Fruit fly (Drosophila melanogaster) whole organism, embryonic: ENCODE measurements around the gene Dis3.

ENCODE experiments used
- CG10979 ChIP-seq: fragments of 200-800 bp; sonication (Bioruptor generic); optimal IDR thresholded peaks from 2 replicates; lab custom pipeline; 2018; ENCODE audit warnings: missing biosample characterization, mild to moderate bottlenecking, missing genetic modification characterization, moderate library complexity
- CG11456 ChIP-seq: fragments of 200-800 bp; sonication (Bioruptor generic); IDR thresholded peaks from 3 replicates; pipeline ENCODE4 v1.3.6; 2022; ENCODE audit warnings: missing biosample characterization, missing genetic modification characterization
- CG11695 ChIP-seq: fragments of 200-800 bp; sonication (Bioruptor generic); IDR thresholded peaks from 3 replicates; pipeline ENCODE4 v1.3.6; 2022; ENCODE audit warnings: missing biosample characterization, missing genetic modification characterization
- CG14014 ChIP-seq: fragments of 200-800 bp; sonication (Bioruptor generic); IDR thresholded peaks from 2 replicates; pipeline ENCODE4 v1.3.6; 2022; ENCODE audit warnings: missing biosample characterization, missing genetic modification characterization
- CG14860 ChIP-seq: fragments of 200-800 bp; sonication (Bioruptor generic); IDR thresholded peaks from 3 replicates; pipeline ENCODE4 v1.3.6; 2022; ENCODE audit warnings: missing biosample characterization, missing genetic modification characterization; ENCODE audit not compliant: partially characterized antibody
- CG15269 ChIP-seq: fragments of 200-800 bp; sonication (Bioruptor generic); optimal IDR thresholded peaks from 2 replicates; lab custom pipeline; 2018; ENCODE audit warnings: missing biosample characterization, mild to moderate bottlenecking, missing genetic modification characterization, moderate library complexity
- CG15601 ChIP-seq: fragments of 200-800 bp; sonication (Bioruptor generic); optimal IDR thresholded peaks from 3 replicates; lab custom pipeline; 2019; ENCODE audit warnings: missing biosample characterization, mild to moderate bottlenecking, missing genetic modification characterization, moderate library complexity
- CG1792 ChIP-seq: fragments of 200-800 bp; sonication (Bioruptor generic); optimal IDR thresholded peaks from 2 replicates; lab custom pipeline; 2016; ENCODE audit warnings: missing biosample characterization, missing genetic modification characterization
- CG6765 ChIP-seq: fragments of 200-800 bp; sonication (Bioruptor generic); optimal IDR thresholded peaks from 3 replicates; lab custom pipeline; 2017; ENCODE audit warnings: missing biosample characterization, mild to moderate bottlenecking, missing genetic modification characterization
- CG7357 ChIP-seq: fragments of 200-800 bp; sonication (Bioruptor generic); IDR thresholded peaks from 3 replicates; pipeline ENCODE4 v1.3.6; 2022; ENCODE audit warnings: missing biosample characterization, missing genetic modification characterization
- CG7372 ChIP-seq: fragments of 200-800 bp; sonication (Bioruptor generic); IDR thresholded peaks from 2 replicates; pipeline ENCODE4 v1.3.6; 2022; ENCODE audit warnings: missing biosample characterization, missing genetic modification characterization
- CG7786 ChIP-seq: fragments of 200-800 bp; sonication (Bioruptor generic); optimal IDR thresholded peaks from 2 replicates; lab custom pipeline; 2016; ENCODE audit warnings: missing biosample characterization, missing genetic modification characterization
- CG8089 ChIP-seq: fragments of 200-800 bp; sonication (Bioruptor generic); optimal IDR thresholded peaks from 3 replicates; lab custom pipeline; 2016; ENCODE audit warnings: missing biosample characterization, missing genetic modification characterization
- CrebB ChIP-seq: fragments of 200-800 bp; sonication (Bioruptor generic); optimal IDR thresholded peaks from 3 replicates; lab custom pipeline; 2018; ENCODE audit warnings: missing biosample characterization, mild to moderate bottlenecking, missing genetic modification characterization
- Elba2 ChIP-seq: fragments of 200-800 bp; sonication (Bioruptor generic); optimal IDR thresholded peaks from 3 replicates; lab custom pipeline; 2016; ENCODE audit warnings: missing biosample characterization, missing genetic modification characterization
- H15 ChIP-seq: fragments of 200-800 bp; sonication (Bioruptor generic); IDR thresholded peaks from 3 replicates; pipeline ENCODE4 v1.3.6; 2022; ENCODE audit warnings: missing biosample characterization, missing genetic modification characterization
- Lim3 ChIP-seq: fragments of 200-800 bp; sonication (Bioruptor generic); IDR thresholded peaks from 2 replicates; pipeline ENCODE4 v1.3.6; 2022; ENCODE audit warnings: missing biosample characterization, missing genetic modification characterization
- MTF-1 ChIP-seq: fragments of 200-800 bp; sonication (Bioruptor generic); optimal IDR thresholded peaks from 2 replicates; lab custom pipeline; 2018; ENCODE audit warnings: missing biosample characterization, mild to moderate bottlenecking, missing genetic modification characterization, borderline replicate concordance
- Ptx1 ChIP-seq: fragments of 200-800 bp; sonication (Bioruptor generic); IDR thresholded peaks from 2 replicates; pipeline ENCODE4 v1.3.6; 2022; ENCODE audit warnings: missing biosample characterization, missing genetic modification characterization
- Rfx ChIP-seq: fragments of 200-800 bp; sonication (Bioruptor generic); IDR thresholded peaks from 2 replicates; pipeline ENCODE4 v1.3.6; 2022; ENCODE audit warnings: missing biosample characterization, missing genetic modification characterization
- Sry-β ChIP-seq: fragments of 200-800 bp; sonication (Bioruptor generic); optimal IDR thresholded peaks from 2 replicates; lab custom pipeline; 2018; ENCODE audit warnings: missing biosample characterization, mild to moderate bottlenecking, missing genetic modification characterization, moderate library complexity
- Taf1 ChIP-seq: fragments of 200-800 bp; sonication (Bioruptor generic); IDR thresholded peaks from 2 replicates; pipeline ENCODE4 v1.3.6; 2022; ENCODE audit warnings: missing biosample characterization, missing genetic modification characterization
- ato ChIP-seq: fragments of 200-800 bp; sonication (Bioruptor generic); IDR thresholded peaks from 2 replicates; pipeline ENCODE4 v1.3.6; 2022; ENCODE audit warnings: missing biosample characterization, missing genetic modification characterization; ENCODE audit not compliant: partially characterized antibody
- bigmax ChIP-seq: fragments of 200-800 bp; sonication (Bioruptor generic); optimal IDR thresholded peaks from 2 replicates; lab custom pipeline; 2018; ENCODE audit warnings: missing biosample characterization, mild to moderate bottlenecking, missing genetic modification characterization
- cato ChIP-seq: fragments of 200-800 bp; sonication (Bioruptor generic); optimal IDR thresholded peaks from 2 replicates; lab custom pipeline; 2016; ENCODE audit warnings: missing biosample characterization, missing genetic modification characterization, borderline replicate concordance
- chif ChIP-seq, 2 experiments: fragments of 200-800 bp; sonication (Bioruptor generic); optimal IDR thresholded peaks; 3 replicates each; lab custom pipeline; 2016; ENCODE audit warnings: missing biosample characterization in 2 of 2, missing genetic modification characterization in 2 of 2
- ci ChIP-seq: fragments of 200-800 bp; sonication (Bioruptor generic); IDR thresholded peaks from 3 replicates; pipeline ENCODE4 v1.3.6; 2022; ENCODE audit warnings: missing biosample characterization, missing genetic modification characterization
- danr ChIP-seq: fragments of 200-800 bp; sonication (Bioruptor generic); IDR thresholded peaks from 2 replicates; pipeline ENCODE4 v1.3.6; 2022; ENCODE audit warnings: missing biosample characterization, missing genetic modification characterization
- dimm ChIP-seq: fragments of 200-800 bp; sonication (Bioruptor generic); IDR thresholded peaks from 2 replicates; pipeline ENCODE4 v1.3.6; 2022; ENCODE audit warnings: missing biosample characterization, missing genetic modification characterization
- dm ChIP-seq: fragments of 200-800 bp; sonication (Bioruptor generic); optimal IDR thresholded peaks from 3 replicates; lab custom pipeline; 2016; ENCODE audit warnings: missing biosample characterization, missing genetic modification characterization
- dysf ChIP-seq: fragments of 200-800 bp; sonication (Bioruptor generic); IDR thresholded peaks from 3 replicates; pipeline ENCODE4 v1.3.6; 2022; ENCODE audit warnings: missing biosample characterization, missing genetic modification characterization
- ewg ChIP-seq: fragments of 200-800 bp; sonication (Bioruptor generic); optimal IDR thresholded peaks from 3 replicates; lab custom pipeline; 2017; ENCODE audit warnings: mild to moderate bottlenecking, missing biosample characterization, missing genetic modification reagents, missing genetic modification characterization
- gce ChIP-seq: fragments of 200-800 bp; sonication (Bioruptor generic); IDR thresholded peaks from 3 replicates; pipeline ENCODE4 v1.3.6; 2022; ENCODE audit warnings: missing biosample characterization, missing genetic modification characterization
- gsb-n ChIP-seq: fragments of 200-800 bp; sonication (Bioruptor generic); optimal IDR thresholded peaks from 3 replicates; lab custom pipeline; 2018; ENCODE audit warnings: missing biosample characterization, mild to moderate bottlenecking, missing genetic modification characterization
- insv ChIP-seq, 2 experiments: fragments of 200-800 bp; sonication (Bioruptor generic); optimal IDR thresholded peaks; 3 replicates each; lab custom pipeline; 2016 to 2018; ENCODE audit warnings: missing biosample characterization in 2 of 2, missing genetic modification characterization in 2 of 2
- jigr1 ChIP-seq: fragments of 200-800 bp; sonication (Bioruptor generic); IDR thresholded peaks from 3 replicates; pipeline ENCODE4 v1.3.6; 2022; ENCODE audit warnings: missing biosample characterization, missing genetic modification characterization
- kni ChIP-seq: fragments of 200-800 bp; sonication (Bioruptor generic); optimal IDR thresholded peaks from 3 replicates; lab custom pipeline; 2017; ENCODE audit warnings: mild to moderate bottlenecking, missing biosample characterization, missing genetic modification reagents, missing genetic modification characterization
- otp ChIP-seq: fragments of 200-800 bp; sonication (Bioruptor generic); IDR thresholded peaks from 3 replicates; pipeline ENCODE4, ENCODE4 v1.3.6; 2022; ENCODE audit warnings: missing biosample characterization, missing genetic modification characterization
- prd ChIP-seq, 3 experiments: fragments of >200 bp in 2 of 3; fragments of 200-800 bp in 1 of 3; sonication (Bioruptor generic) in 1 of 3; optimal IDR thresholded peaks in 2 of 3; IDR thresholded peaks in 1 of 3; 2 replicates in 2 of 3; 3 replicates in 1 of 3; pipeline versions ENCODE4 v1.3.6 to Lab custom; 2017 to 2022; ENCODE audit warnings: missing biosample characterization in 1 of 3, missing genetic modification characterization in 1 of 3
- sens-2 ChIP-seq: fragments of 200-800 bp; sonication (Bioruptor generic); IDR thresholded peaks from 2 replicates; pipeline ENCODE4 v1.3.6; 2022; ENCODE audit warnings: missing biosample characterization, missing genetic modification characterization
- sima ChIP-seq: fragments of 200-800 bp; sonication (Bioruptor generic); optimal IDR thresholded peaks from 2 replicates; lab custom pipeline; 2016; ENCODE audit warnings: missing biosample characterization, missing genetic modification characterization
- sna ChIP-seq: fragments of 200-800 bp; sonication (Bioruptor generic); IDR thresholded peaks from 2 replicates; pipeline ENCODE4 v1.3.6; 2022; ENCODE audit warnings: missing biosample characterization, missing genetic modification characterization; ENCODE audit not compliant: partially characterized antibody
- ssp ChIP-seq: fragments of 200-800 bp; sonication (Bioruptor generic); IDR thresholded peaks from 2 replicates; pipeline ENCODE4 v1.3.6; 2022; ENCODE audit warnings: missing biosample characterization, missing genetic modification characterization
- tna ChIP-seq: fragments of 200-800 bp; sonication (Bioruptor generic); IDR thresholded peaks from 2 replicates; pipeline ENCODE4 v1.3.6; 2022; ENCODE audit warnings: missing biosample characterization, missing genetic modification characterization; ENCODE audit not compliant: partially characterized antibody
- tup ChIP-seq: fragments of 200-800 bp; sonication (Bioruptor generic); optimal IDR thresholded peaks from 2 replicates; lab custom pipeline; 2016; ENCODE audit warnings: missing biosample characterization, mild to moderate bottlenecking, missing genetic modification characterization, moderate library complexity
- wor ChIP-seq: fragments of 200-800 bp; sonication (Bioruptor generic); IDR thresholded peaks from 2 replicates; pipeline ENCODE4 v1.3.6; 2022; ENCODE audit warnings: missing biosample characterization, missing genetic modification characterization
- z ChIP-seq: fragments of 200-800 bp; sonication (Bioruptor generic); IDR thresholded peaks from 3 replicates; pipeline ENCODE4 v1.3.6; 2022; ENCODE audit warnings: missing biosample characterization, missing genetic modification characterization
- zfh1 ChIP-seq: fragments of 200-800 bp; sonication (Bioruptor generic); IDR thresholded peaks from 3 replicates; pipeline ENCODE4 v1.3.6; 2022; ENCODE audit warnings: missing biosample characterization, missing genetic modification characterization
- zfh2 ChIP-seq: fragments of 200-800 bp; sonication (Bioruptor generic); optimal IDR thresholded peaks from 2 replicates; lab custom pipeline; 2016; ENCODE audit warnings: missing biosample characterization, missing genetic modification characterization

Dis3 gene

DNA sequence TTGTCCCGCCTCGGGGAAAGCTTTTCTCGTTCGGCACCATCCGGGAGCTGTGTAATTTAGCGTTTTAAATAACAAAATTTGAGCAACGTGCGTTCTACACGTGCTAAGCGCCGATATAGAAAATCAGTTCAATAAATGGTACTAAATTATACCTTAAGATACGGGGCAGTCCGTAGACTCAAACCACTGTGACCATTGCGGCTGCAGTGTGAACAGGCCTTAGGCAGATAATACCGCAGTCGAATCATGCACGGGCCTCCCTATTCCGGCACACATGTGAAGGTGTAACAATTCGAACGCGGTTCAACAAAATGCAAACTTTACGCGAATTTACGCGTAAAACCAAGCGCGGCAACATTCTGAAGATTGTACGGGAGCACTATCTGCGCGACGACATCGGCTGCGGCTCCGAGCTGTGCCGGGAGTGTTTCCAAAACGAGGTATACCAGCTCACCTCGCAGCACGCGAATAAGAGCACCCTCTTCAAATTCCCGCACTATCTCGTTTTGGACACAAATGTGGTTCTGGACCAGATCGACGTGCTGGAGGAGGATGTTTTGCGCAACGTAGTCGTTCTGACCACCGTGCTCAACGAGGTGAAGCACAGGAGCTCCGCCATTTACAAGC lies at the start of gene Dis3, which contains the start of gene Rrp5 (continued):
- TF ChIP-seq CG15601 (tag; lab: Kevin White, UChicago) = no peak
- TF ChIP-seq ci (GFP tag; lab: Robert Waterston, UW) = peak; percentile 72
- TF ChIP-seq CG6765 = no peak
- TF ChIP-seq ewg (GFP tag; lab: Kevin White, UChicago) = no peak
- no peak; the same call in 2 of the 3 replicates for TF ChIP-seq z (GFP tag; lab: Robert Waterston, UW)
- no peak for TF ChIP-seq cato (GFP tag; lab: Kevin White, UChicago)
- TF ChIP-seq H15 (GFP tag; lab: Robert Waterston, UW) = 0 out of 3 replicates have a peak, but pooled peaks have one; percentile 35
- TF ChIP-seq CG7357 = no peak
- peak; percentile 51 for TF ChIP-seq zfh2
- TF ChIP-seq CG7372 (GFP tag; lab: Robert Waterston, UW) = 0 out of 2 replicates have a peak, but pooled peaks have one; percentile 31
- TF ChIP-seq wor (GFP tag; lab: Robert Waterston, UW) = no peak
- no peak for TF ChIP-seq Sry-β
- peak; percentile 96 for TF ChIP-seq CG1792 (GFP tag; lab: Kevin White, UChicago)
- TF ChIP-seq CG14014 (GFP tag; lab: Robert Waterston, UW) = peak; percentile 38; the same call in 1 of the 2 replicates
- no peak for TF ChIP-seq danr (GFP tag; lab: Robert Waterston, UW)
- TF ChIP-seq dimm = no peak
- no peak for TF ChIP-seq kni (GFP tag; lab: Kevin White, UChicago)
- peak; percentile 52 for TF ChIP-seq sens-2 (GFP tag; lab: Robert Waterston, UW)
- TF ChIP-seq bigmax = peak; percentile 29
- peak; percentile 55 for TF ChIP-seq CG10979 (tag; lab: Kevin White, UChicago)
- TF ChIP-seq CG7786 (GFP tag; lab: Kevin White, UChicago) = peak; percentile 43
- TF ChIP-seq CrebB (tag; lab: Kevin White, UChicago) = no peak
- TF ChIP-seq prd (optimal IDR thresholded peaks at IDR 0.05; lab: Kevin White, UChicago) = no peak
- TF ChIP-seq prd (GFP tag; IDR thresholded peaks at IDR 0.05; lab: Robert Waterston, UW) = peak; percentile 49; the same call in 1 of the 3 replicates
- TF ChIP-seq otp (GFP tag; lab: Robert Waterston, UW) = no peak
- TF ChIP-seq Elba2 = no peak
- TF ChIP-seq gce (GFP tag; lab: Robert Waterston, UW) = no peak
- TF ChIP-seq ato (GFP tag; lab: Robert Waterston, UW) = peak; percentile 7; the same call in 1 of the 2 replicates
- TF ChIP-seq CG11456 (GFP tag; lab: Robert Waterston, UW) = peak; percentile 74; the same call in 2 of the 3 replicates
- TF ChIP-seq sima (GFP tag; lab: Kevin White, UChicago) = no peak
- no peak for TF ChIP-seq insv (GFP tag; optimal IDR thresholded peaks at IDR 0.05; lab: Kevin White, UChicago)
- TF ChIP-seq CG8089 (GFP tag; lab: Kevin White, UChicago) = peak; percentile 7
- 0 out of 2 replicates have a peak, but pooled peaks have one; percentile 30 for TF ChIP-seq sna (GFP tag; lab: Robert Waterston, UW)
- TF ChIP-seq Lim3 = no peak
- peak; percentile 100 for TF ChIP-seq dm
- no peak for TF ChIP-seq CG15269 (tag; lab: Kevin White, UChicago)
- TF ChIP-seq ssp (GFP tag; lab: Robert Waterston, UW) = peak; percentile 96
- peak; percentile 44; the same call in 2 of the 3 replicates for TF ChIP-seq zfh1
- TF ChIP-seq CG11695 (GFP tag; lab: Robert Waterston, UW) = no peak
- 0 out of 3 replicates have a peak, but pooled peaks have one; percentile 20 for TF ChIP-seq CG14860 (GFP tag; lab: Robert Waterston, UW)
- TF ChIP-seq Taf1 (GFP tag; lab: Robert Waterston, UW) = no peak
- TF ChIP-seq gsb-n (tag; lab: Kevin White, UChicago) = no peak
- peak; percentile 73 for TF ChIP-seq Rfx
- TF ChIP-seq MTF-1 (GFP tag; lab: Kevin White, UChicago) = no peak
- no peak for TF ChIP-seq tup (GFP tag; lab: Kevin White, UChicago)
- no peak for TF ChIP-seq tna
- TF ChIP-seq chif (GFP tag; optimal IDR thresholded peaks at IDR 0.05; lab: Kevin White, UChicago) = peak in 1 of 2 experiments; percentile 24
- peak; percentile 45; the same call in 1 of the 2 replicates for TF ChIP-seq Ptx1 (GFP tag; lab: Robert Waterston, UW)
- peak; percentile 47; the same call in 2 of the 3 replicates for TF ChIP-seq dysf
- no peak for TF ChIP-seq jigr1
